Worm (Caenorhabditis elegans) whole organism, mixed stage, embryonic: ENCODE measurements around the gene C17F4.12.
"Not testable (repeated sequence)": the region's sequence is repeated elsewhere in the genome, so short reads cannot be mapped to it uniquely, and the experiment has no call there.

Experiments used
- M03D4.4 ChIP-seq: sonication (generic microtip); optimal IDR thresholded peaks from 2 replicates; lab custom pipeline; 2017; ENCODE audit warnings: mild to moderate bottlenecking, missing genetic modification characterization, missing compliant biosample characterization
- bed-3 ChIP-seq: fragments of 200-800 bp; sonication (Bioruptor generic); optimal IDR thresholded peaks from 3 replicates; lab custom pipeline; 2018; ENCODE audit warnings: mild to moderate bottlenecking, missing genetic modification characterization, moderate library complexity, missing compliant biosample characterization
- ceh-39 ChIP-seq: fragments of 150-350 bp; optimal IDR thresholded peaks from 2 replicates; lab custom pipeline; 2014; ENCODE audit warnings: missing biosample characterization, missing genetic modification characterization
- ceh-43 ChIP-seq: fragments of 200-800 bp; sonication (Bioruptor generic); optimal IDR thresholded peaks from 2 replicates; lab custom pipeline; 2018; ENCODE audit warnings: mild to moderate bottlenecking, missing genetic modification characterization, moderate library complexity, missing compliant biosample characterization
- ceh-83 ChIP-seq: fragments of 200-800 bp; sonication (Bioruptor generic); optimal IDR thresholded peaks from 2 replicates; lab custom pipeline; 2018; ENCODE audit warnings: mild to moderate bottlenecking, missing genetic modification characterization, missing compliant biosample characterization
- ces-1 ChIP-seq: fragments of 150-350 bp; optimal IDR thresholded peaks from 2 replicates; lab custom pipeline; 2014; ENCODE audit warnings: missing biosample characterization, missing genetic modification reagents, missing genetic modification characterization
- cnd-1 ChIP-seq: fragments of 200-800 bp; sonication (Bioruptor generic); optimal IDR thresholded peaks from 2 replicates; lab custom pipeline; 2018; ENCODE audit warnings: mild to moderate bottlenecking, missing genetic modification characterization, missing compliant biosample characterization
- drap-1 ChIP-seq: fragments of 200-800 bp; sonication (Bioruptor generic); optimal IDR thresholded peaks from 3 replicates; lab custom pipeline; 2018; ENCODE audit warnings: mild to moderate bottlenecking, missing genetic modification characterization, missing compliant biosample characterization
- elt-1 ChIP-seq: sonication (generic microtip); optimal IDR thresholded peaks from 2 replicates; lab custom pipeline; 2017; ENCODE audit warnings: missing genetic modification characterization, mild to moderate bottlenecking, missing compliant biosample characterization, antibody characterized with exemption, moderate library complexity, borderline replicate concordance; ENCODE audit not compliant: insufficient read depth
- elt-3 ChIP-seq: fragments of 150-350 bp; optimal IDR thresholded peaks from 2 replicates; lab custom pipeline; 2014; ENCODE audit warnings: missing biosample characterization, missing genetic modification characterization
- ham-2 ChIP-seq: fragments of 200-800 bp; sonication (Bioruptor generic); optimal IDR thresholded peaks from 2 replicates; lab custom pipeline; 2018; ENCODE audit warnings: mild to moderate bottlenecking, missing genetic modification characterization, missing compliant biosample characterization
- hlh-1 ChIP-seq: fragments of 150-350 bp; optimal IDR thresholded peaks from 2 replicates; lab custom pipeline; 2014; ENCODE audit warnings: missing biosample characterization, missing genetic modification reagents, missing genetic modification characterization
- lin-13 ChIP-seq: fragments of 150-350 bp; optimal IDR thresholded peaks from 2 replicates; lab custom pipeline; 2014; ENCODE audit warnings: missing biosample characterization, missing genetic modification characterization
- lin-32 ChIP-seq: fragments of 200-800 bp; sonication (Bioruptor generic); optimal IDR thresholded peaks from 2 replicates; lab custom pipeline; 2018; ENCODE audit warnings: mild to moderate bottlenecking, missing genetic modification characterization, missing compliant biosample characterization
- mab-5 ChIP-seq: fragments of 150-350 bp; optimal IDR thresholded peaks from 2 replicates; lab custom pipeline; 2014; ENCODE audit warnings: missing biosample characterization, missing genetic modification characterization
- mep-1 ChIP-seq: fragments of 150-350 bp; optimal IDR thresholded peaks from 2 replicates; lab custom pipeline; 2017; ENCODE audit warnings: missing biosample characterization, missing genetic modification reagents, missing genetic modification characterization, inconsistent platforms
- mls-2 ChIP-seq: sonication (generic microtip); optimal IDR thresholded peaks from 2 replicates; lab custom pipeline; 2016; ENCODE audit warnings: mild to moderate bottlenecking, missing genetic modification characterization, moderate library complexity, missing compliant biosample characterization
- nhr-12 ChIP-seq: fragments of 150-350 bp; optimal IDR thresholded peaks from 2 replicates; lab custom pipeline; 2014; ENCODE audit warnings: missing biosample characterization, missing genetic modification characterization
- nhr-2 ChIP-seq: fragments of 150-350 bp; optimal IDR thresholded peaks from 2 replicates; lab custom pipeline; 2014; ENCODE audit warnings: missing biosample characterization, missing genetic modification characterization
- nhr-237 ChIP-seq: fragments of 150-350 bp; optimal IDR thresholded peaks from 2 replicates; lab custom pipeline; 2014; ENCODE audit warnings: missing biosample characterization, missing genetic modification characterization
- nhr-28 ChIP-seq: fragments of 150-350 bp; optimal IDR thresholded peaks from 2 replicates; lab custom pipeline; 2014; ENCODE audit warnings: missing biosample characterization, missing genetic modification characterization
- nhr-76 ChIP-seq: sonication (generic microtip); optimal IDR thresholded peaks from 2 replicates; lab custom pipeline; 2017; ENCODE audit warnings: missing biosample characterization, missing genetic modification characterization
- pha-4 ChIP-seq: fragments of 150-350 bp; optimal IDR thresholded peaks from 2 replicates; lab custom pipeline; 2018; ENCODE audit warnings: missing biosample characterization, missing genetic modification reagents, missing genetic modification characterization
- sem-2 ChIP-seq: fragments of 200-800 bp; sonication (Bioruptor generic); optimal IDR thresholded peaks from 2 replicates; lab custom pipeline; 2018; ENCODE audit warnings: mild to moderate bottlenecking, missing genetic modification characterization, missing compliant biosample characterization
- sptf-1 ChIP-seq: sonication (generic microtip); optimal IDR thresholded peaks from 2 replicates; lab custom pipeline; 2017; ENCODE audit warnings: mild to moderate bottlenecking, missing genetic modification characterization, moderate library complexity, missing compliant biosample characterization
- tbx-8 ChIP-seq: fragments of 200-800 bp; sonication (Bioruptor generic); optimal IDR thresholded peaks from 2 replicates; lab custom pipeline; 2018; ENCODE audit warnings: mild to moderate bottlenecking, missing genetic modification characterization, moderate library complexity, missing compliant biosample characterization
- unc-120 ChIP-seq: sonication (generic microtip); optimal IDR thresholded peaks from 2 replicates; lab custom pipeline; 2017; ENCODE audit warnings: missing genetic modification characterization, missing compliant biosample characterization; ENCODE audit not compliant: poor library complexity, severe bottlenecking
- unc-39 ChIP-seq: fragments of 150-350 bp; optimal IDR thresholded peaks from 2 replicates; lab custom pipeline; 2014; ENCODE audit warnings: missing biosample characterization, missing genetic modification characterization
- unc-62 ChIP-seq: fragments of 150-350 bp; optimal IDR thresholded peaks from 2 replicates; lab custom pipeline; 2014; ENCODE audit warnings: missing biosample characterization, missing genetic modification reagents, missing genetic modification characterization
- zip-8 ChIP-seq: fragments of 150-350 bp; optimal IDR thresholded peaks from 2 replicates; lab custom pipeline; 2014; ENCODE audit warnings: missing biosample characterization, missing genetic modification characterization
- ztf-11 ChIP-seq: fragments of 150-350 bp; optimal IDR thresholded peaks from 2 replicates; lab custom pipeline; 2014; ENCODE audit warnings: missing biosample characterization, missing genetic modification characterization

The C17F4.12 gene

DNA sequence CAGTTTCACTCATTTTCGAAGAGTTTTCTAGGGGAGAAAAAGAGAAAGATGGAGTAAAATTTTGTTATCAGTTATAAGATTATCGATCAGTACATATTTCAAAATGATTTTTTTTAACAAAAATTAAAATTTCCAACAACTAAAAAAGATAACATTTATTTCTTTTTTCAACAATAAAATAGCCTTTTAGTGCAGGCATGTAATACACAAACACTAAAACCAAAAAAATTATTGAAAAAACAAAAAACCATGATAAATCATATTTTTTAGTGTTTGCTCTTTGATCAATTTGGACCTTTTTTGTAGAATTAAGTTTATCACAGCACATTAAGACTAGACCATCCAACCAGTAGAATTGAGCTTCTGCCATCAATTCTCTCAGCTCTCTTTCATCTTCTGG is 19.3 kb downstream of the C17F4.12 start, which contains the start of gene ZC239.15:
Gene ZC239.15, minus strand, starts transcription at position 101 of the 400 bp plus-strand sequence.
- TF ChIP-seq zip-8 (no peak), sptf-1 (tag; lab: Kevin White, UChicago) (no peak), elt-3 (tag; lab: Kevin White, UChicago) (no peak)

DNA sequence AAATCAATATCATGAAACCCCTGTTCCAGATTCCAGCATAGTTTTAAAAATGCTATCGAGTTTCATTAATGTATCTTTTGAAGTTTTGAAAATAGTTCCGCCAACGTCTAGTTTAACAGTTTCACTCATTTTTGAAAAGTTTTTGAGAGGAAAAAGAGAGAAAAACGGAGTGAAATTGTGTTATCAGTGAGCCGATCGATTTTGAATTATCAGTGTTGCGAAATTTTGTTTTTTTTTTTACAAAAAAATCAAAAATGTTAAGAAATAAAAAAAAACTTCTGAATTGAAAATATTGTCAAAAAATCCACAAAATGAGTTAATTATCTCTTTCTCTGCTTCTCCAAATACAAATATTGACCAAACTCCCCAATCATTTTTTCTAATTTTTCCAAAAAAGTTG is 21.3 kb downstream of the C17F4.12 start, which contains the start of gene ZC239.13:
Gene ZC239.13, minus strand, starts transcription at position 154 of the 400 bp plus-strand sequence.
- no peak for TF ChIP-seq nhr-28
- TF ChIP-seq lin-13 = no peak
- TF ChIP-seq cnd-1 = no peak
- no peak for TF ChIP-seq drap-1
- no peak for TF ChIP-seq lin-32 (GFP tag; lab: Kevin White, UChicago)
- TF ChIP-seq hlh-1 = no peak
- TF ChIP-seq bed-3 = no peak
- TF ChIP-seq nhr-12 (tag; lab: Kevin White, UChicago) = no peak
- TF ChIP-seq nhr-2 = no peak
- TF ChIP-seq nhr-76 (tag; lab: Kevin White, UChicago) = no peak
- TF ChIP-seq M03D4.4 (tag; lab: Kevin White, UChicago) = no peak
- TF ChIP-seq, all 35 proteins: peak for 0

ce11 chrII:3221730-3222129 is 22.2 kb downstream of the C17F4.12 start, which contains the start of gene ZC239.14:
Gene ZC239.14 (minus strand): TSS chrII:3222034.
- TF ChIP-seq lin-32 (GFP tag; lab: Kevin White, UChicago) (no peak), sptf-1 (tag; lab: Kevin White, UChicago) (no peak), sem-2 (no peak), elt-1 (tag; lab: Kevin White, UChicago) (no peak), nhr-76 (tag; lab: Kevin White, UChicago) (no peak), unc-39 (no peak), unc-120 (tag; lab: Kevin White, UChicago) (no peak), ham-2 (no peak), lin-13 (no peak), ceh-43 (GFP tag; lab: Kevin White, UChicago) (no peak), nhr-28 (no peak), nhr-237 (tag; lab: Kevin White, UChicago) (no peak), unc-62 (no peak), bed-3 (no peak), mab-5 (tag; lab: Kevin White, UChicago) (no peak)

- TF ChIP-seq ces-1 = no peak
- TF ChIP-seq zip-8 = no peak
- TF ChIP-seq nhr-237 (tag; lab: Kevin White, UChicago) = no peak
- TF ChIP-seq cnd-1 = no peak
- no peak for TF ChIP-seq mls-2
- no peak for TF ChIP-seq tbx-8 (GFP tag; lab: Kevin White, UChicago)
- TF ChIP-seq mab-5 (tag; lab: Kevin White, UChicago) = no peak
- no peak for TF ChIP-seq drap-1
- TF ChIP-seq pha-4 = no peak
- TF ChIP-seq ztf-11 = no peak
- no peak for TF ChIP-seq elt-1 (tag; lab: Kevin White, UChicago)
- TF ChIP-seq ceh-39 (tag; lab: Kevin White, UChicago) = no peak
- TF ChIP-seq nhr-12 (tag; lab: Kevin White, UChicago) = no peak
These were observed 23.2 kb downstream of the C17F4.12 start, which contains the start of gene ZC239.22 for ce11 chrII:3220723-3221122. Gene ZC239.22 (minus strand): TSS chrII:3220823.

DNA sequence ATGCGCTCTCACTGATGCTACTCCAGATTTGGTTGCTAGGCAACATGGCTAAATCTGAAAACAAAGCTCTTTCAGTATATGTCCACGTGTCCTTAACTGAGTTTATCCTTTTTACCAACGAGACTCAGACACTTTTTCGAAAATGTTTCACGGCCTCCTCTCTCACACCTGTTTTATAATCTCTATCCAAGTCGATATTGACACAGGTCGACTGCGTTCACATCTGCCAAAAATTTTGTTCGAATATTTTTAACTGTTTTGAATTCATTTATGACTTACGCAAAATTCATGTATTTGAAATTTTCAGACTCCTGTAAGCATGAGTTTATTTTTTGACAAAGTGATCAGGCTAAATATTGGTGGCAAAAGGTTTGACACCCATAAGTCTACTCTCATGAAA is 28.2 kb downstream of the C17F4.12 start, which contains the start of gene ZC239.3:
Gene ZC239.3, plus strand, starts transcription at position 301 of the 400 bp plus-strand sequence.
- TF ChIP-seq nhr-76 (tag; lab: Kevin White, UChicago); lin-13; mep-1 (tag; lab: Kevin White, UChicago): not testable (repeated sequence)

DNA sequence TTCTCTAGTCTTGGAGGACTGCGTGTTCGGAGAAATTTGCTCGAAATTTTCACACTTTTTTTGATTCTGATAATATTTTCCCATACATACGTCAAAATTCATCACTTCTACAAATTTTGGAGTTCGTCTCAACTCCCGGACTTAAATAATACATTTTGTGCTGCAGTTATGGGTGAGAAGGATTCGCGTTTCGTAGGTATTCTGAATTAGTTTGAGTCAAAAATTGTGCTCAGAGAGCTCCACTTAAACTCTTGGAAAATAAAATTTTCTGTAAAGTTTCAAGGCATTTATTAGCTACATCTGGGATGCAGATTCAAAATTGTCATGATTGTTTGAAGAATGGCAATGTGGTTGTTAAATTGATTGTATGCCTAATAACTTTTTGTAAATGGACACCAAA is 30.1 kb downstream of the C17F4.12 start, which contains the start of gene ZC239.4:
Gene ZC239.4, plus strand, starts transcription at position 301 of the 400 bp plus-strand sequence.
- no peak for TF ChIP-seq ztf-11
- no peak for TF ChIP-seq sem-2
- no peak for TF ChIP-seq lin-13
- TF ChIP-seq cnd-1 = no peak
- TF ChIP-seq ceh-83 (GFP tag; lab: Kevin White, UChicago) = no peak
- no peak for TF ChIP-seq nhr-28
- no peak for TF ChIP-seq unc-120 (tag; lab: Kevin White, UChicago)
- no peak for TF ChIP-seq unc-39
